Worm (Caenorhabditis elegans) whole organism, L4 larva: ENCODE measurements around the gene K08H2.7.

Experiments
- F44E2.7 ChIP-seq: fragments of 200-800 bp; sonication (Bioruptor generic); IDR thresholded peaks from 2 replicates; pipeline ENCODE4 v2.1.2; 2022; ENCODE audit warnings: missing genetic modification characterization, missing compliant biosample characterization
- T26A8.4 ChIP-seq: fragments of 200-800 bp; sonication (Bioruptor generic); IDR thresholded peaks from 2 replicates; pipeline ENCODE4 v1.3.6; 2022; ENCODE audit warnings: missing genetic modification characterization, missing compliant biosample characterization
- Y105C5A.15 ChIP-seq: fragments of 200-800 bp; sonication (Bioruptor generic); IDR thresholded peaks from 2 replicates; pipeline ENCODE4 v1.3.6; 2022; ENCODE audit warnings: missing genetic modification characterization, missing compliant biosample characterization
- Y48G9A.11 ChIP-seq: fragments of 200-800 bp; sonication (Bioruptor generic); IDR thresholded peaks from 2 replicates; pipeline ENCODE4 v1.3.6; 2022; ENCODE audit warnings: missing genetic modification reagents, missing genetic modification characterization, missing compliant biosample characterization
- ZK337.2 ChIP-seq: fragments of 200-800 bp; sonication (Bioruptor generic); IDR thresholded peaks from 2 replicates; pipeline ENCODE4 v1.3.6; 2022; ENCODE audit warnings: missing genetic modification reagents, missing genetic modification characterization, missing compliant biosample characterization
- arid-1 ChIP-seq: fragments of 200-800 bp; sonication (Bioruptor generic); conservative IDR thresholded peaks from 2 replicates; pipeline ENCODE4 v1.3.6; 2022; ENCODE audit warnings: missing genetic modification reagents, missing genetic modification characterization, missing compliant biosample characterization
- ceh-32 ChIP-seq: sonication (generic microtip); optimal IDR thresholded peaks from 2 replicates; lab custom pipeline; 2016; ENCODE audit warnings: mild to moderate bottlenecking, missing genetic modification characterization, missing compliant biosample characterization; ENCODE audit not compliant: poor library complexity
- ceh-62 ChIP-seq: sonication (generic microtip); optimal IDR thresholded peaks from 2 replicates; lab custom pipeline; 2017; ENCODE audit warnings: missing biosample characterization, missing genetic modification characterization
- daf-16 ChIP-seq, 3 experiments: sonication (generic microtip); optimal IDR thresholded peaks; 2 replicates each; lab custom pipeline; 2016 to 2017; ENCODE audit warnings: missing genetic modification characterization in 3 of 3, missing genetic modification reagents in 3 of 3, mild to moderate bottlenecking in 2 of 3, missing compliant biosample characterization in 2 of 3, missing biosample characterization in 1 of 3, moderate library complexity in 1 of 3
- daf-8 ChIP-seq: fragments of 200-800 bp; sonication (Bioruptor generic); IDR thresholded peaks from 2 replicates; pipeline ENCODE4 v1.3.6; 2022; ENCODE audit warnings: missing genetic modification characterization, missing compliant biosample characterization
- dmd-6 ChIP-seq: fragments of 200-800 bp; sonication (Bioruptor generic); IDR thresholded peaks from 2 replicates; pipeline ENCODE4 v1.3.6; 2022; ENCODE audit warnings: missing genetic modification reagents, missing genetic modification characterization, missing compliant biosample characterization
- dmd-8 ChIP-seq: fragments of 200-800 bp; sonication (Bioruptor generic); IDR thresholded peaks from 2 replicates; pipeline ENCODE4 v1.3.6; 2022; ENCODE audit warnings: missing genetic modification characterization, missing compliant biosample characterization
- duxl-1 ChIP-seq: sonication (generic microtip); optimal IDR thresholded peaks from 2 replicates; lab custom pipeline; 2016; ENCODE audit warnings: mild to moderate bottlenecking, missing genetic modification characterization, moderate library complexity, missing compliant biosample characterization; ENCODE audit not compliant: poor library complexity
- dve-1 ChIP-seq: sonication (generic microtip); optimal IDR thresholded peaks from 2 replicates; lab custom pipeline; 2017; ENCODE audit warnings: antibody characterized with exemption, mild to moderate bottlenecking, missing genetic modification characterization, missing compliant biosample characterization; ENCODE audit not compliant: insufficient read depth
- fkh-10 ChIP-seq: fragments of 150-350 bp; optimal IDR thresholded peaks from 2 replicates; lab custom pipeline; 2014; ENCODE audit warnings: missing biosample characterization, missing genetic modification reagents, missing genetic modification characterization
- fos-1 ChIP-seq: fragments of 150-350 bp; optimal IDR thresholded peaks from 2 replicates; lab custom pipeline; 2014; ENCODE audit warnings: missing biosample characterization, missing genetic modification characterization
- hlh-11 ChIP-seq: fragments of 200-800 bp; sonication (Bioruptor generic); optimal IDR thresholded peaks from 2 replicates; lab custom pipeline; 2018; ENCODE audit warnings: mild to moderate bottlenecking, missing genetic modification characterization, missing compliant biosample characterization
- lim-7 ChIP-seq: fragments of 200-800 bp; sonication (Bioruptor generic); IDR thresholded peaks from 2 replicates; pipeline ENCODE4 v1.3.6; 2022; ENCODE audit warnings: missing genetic modification characterization, missing compliant biosample characterization
- lin-13 ChIP-seq: fragments of 150-350 bp; optimal IDR thresholded peaks from 2 replicates; lab custom pipeline; 2014; ENCODE audit warnings: missing biosample characterization, missing genetic modification reagents, missing genetic modification characterization
- lin-38 ChIP-seq: fragments of 200-800 bp; sonication (Bioruptor generic); IDR thresholded peaks from 2 replicates; pipeline ENCODE4 v1.3.6; 2022; ENCODE audit warnings: missing genetic modification reagents, missing genetic modification characterization, missing compliant biosample characterization
- madf-5 ChIP-seq, 2 experiments: fragments of 200-800 bp; sonication (Bioruptor generic); IDR thresholded peaks; 2 replicates each; pipeline ENCODE4 v1.3.6; 2022; ENCODE audit warnings: missing compliant biosample characterization in 2 of 2, missing genetic modification characterization in 2 of 2
- madf-9 ChIP-seq: fragments of 200-800 bp; sonication (Bioruptor generic); conservative IDR thresholded peaks from 2 replicates; pipeline ENCODE4 v1.3.6; 2022; ENCODE audit warnings: missing genetic modification reagents, missing genetic modification characterization, missing compliant biosample characterization
- mdt-29 ChIP-seq: fragments of 200-800 bp; sonication (Bioruptor generic); IDR thresholded peaks from 2 replicates; pipeline ENCODE4 v1.3.6; 2022; ENCODE audit warnings: missing genetic modification reagents, missing genetic modification characterization, missing compliant biosample characterization
- mes-2 ChIP-seq: sonication (generic microtip); optimal IDR thresholded peaks from 2 replicates; lab custom pipeline; 2016; ENCODE audit warnings: missing genotype, mild to moderate bottlenecking, missing genetic modification characterization, missing compliant biosample characterization; ENCODE audit not compliant: poor library complexity, severe bottlenecking
- mxl-3 ChIP-seq: fragments of 200-800 bp; sonication (Bioruptor generic); optimal IDR thresholded peaks from 2 replicates; lab custom pipeline; 2018; ENCODE audit warnings: mild to moderate bottlenecking, missing genetic modification characterization, missing compliant biosample characterization
- nhr-102 ChIP-seq: sonication (generic microtip); optimal IDR thresholded peaks from 2 replicates; lab custom pipeline; 2016; ENCODE audit warnings: mild to moderate bottlenecking, missing genetic modification characterization, moderate library complexity, missing compliant biosample characterization
- nhr-111 ChIP-seq: fragments of 200-800 bp; sonication (Bioruptor generic); optimal IDR thresholded peaks from 2 replicates; lab custom pipeline; 2018; ENCODE audit warnings: mild to moderate bottlenecking, missing genetic modification characterization, missing compliant biosample characterization
- nhr-28 ChIP-seq: fragments of 150-350 bp; optimal IDR thresholded peaks from 2 replicates; lab custom pipeline; 2014; ENCODE audit warnings: missing biosample characterization, missing genetic modification characterization
- nhr-48 ChIP-seq: sonication (generic microtip); optimal IDR thresholded peaks from 2 replicates; lab custom pipeline; 2016; ENCODE audit warnings: mild to moderate bottlenecking, missing genetic modification characterization, missing compliant biosample characterization
- nhr-6 ChIP-seq: fragments of 150-350 bp; optimal IDR thresholded peaks from 2 replicates; lab custom pipeline; 2014; ENCODE audit warnings: missing biosample characterization, missing genetic modification characterization
- nhr-76 ChIP-seq: fragments of 150-350 bp; optimal IDR thresholded peaks from 2 replicates; lab custom pipeline; 2014; ENCODE audit warnings: missing biosample characterization, missing genetic modification characterization
- php-3 ChIP-seq: fragments of 200-800 bp; sonication (Bioruptor generic); IDR thresholded peaks from 2 replicates; pipeline ENCODE4 v1.3.6; 2022; ENCODE audit warnings: missing genetic modification reagents, missing genetic modification characterization, missing compliant biosample characterization
- pqm-1 ChIP-seq: sonication (generic microtip); optimal IDR thresholded peaks from 2 replicates; lab custom pipeline; 2017; ENCODE audit warnings: missing biosample characterization, missing genetic modification characterization
- saeg-2 ChIP-seq: fragments of 200-800 bp; sonication (Bioruptor generic); IDR thresholded peaks from 2 replicates; pipeline ENCODE4 v1.3.6; 2022; ENCODE audit warnings: missing genetic modification reagents, missing genetic modification characterization, missing compliant biosample characterization
- set-16 ChIP-seq: fragments of 200-800 bp; sonication (Bioruptor generic); IDR thresholded peaks from 2 replicates; pipeline ENCODE4 v1.3.6; 2022; ENCODE audit warnings: missing genetic modification reagents, missing genetic modification characterization, missing compliant biosample characterization
- skn-1 ChIP-seq: fragments of 150-350 bp; optimal IDR thresholded peaks from 2 replicates; lab custom pipeline; 2014; ENCODE audit warnings: missing biosample characterization, missing genetic modification characterization
- snpc-4 ChIP-seq: fragments of 150-350 bp; optimal IDR thresholded peaks from 2 replicates; lab custom pipeline; 2014; ENCODE audit warnings: missing biosample characterization, missing genetic modification characterization
- spr-1 ChIP-seq: sonication (generic microtip); optimal IDR thresholded peaks from 2 replicates; lab custom pipeline; 2016; ENCODE audit warnings: mild to moderate bottlenecking, missing genetic modification characterization, missing compliant biosample characterization
- unc-130 ChIP-seq: sonication (generic microtip); optimal IDR thresholded peaks from 2 replicates; lab custom pipeline; 2016; ENCODE audit warnings: missing genetic modification reagents, missing genetic modification characterization, missing compliant biosample characterization
- zfp-3 ChIP-seq: fragments of 200-800 bp; sonication (Bioruptor generic); conservative IDR thresholded peaks from 2 replicates; pipeline ENCODE4 v1.3.6; 2022; ENCODE audit warnings: missing genetic modification reagents, missing genetic modification characterization, missing compliant biosample characterization
- zip-2 ChIP-seq: fragments of 150-350 bp; optimal IDR thresholded peaks from 2 replicates; lab custom pipeline; 2014; ENCODE audit warnings: missing biosample characterization, missing genetic modification characterization
- ztf-11 ChIP-seq: fragments of 150-350 bp; optimal IDR thresholded peaks from 2 replicates; lab custom pipeline; 2014; ENCODE audit warnings: missing biosample characterization, missing genetic modification characterization

K08H2.7 gene

ce11 chrX:13278876-13279275 is 30.6 kb upstream of the K08H2.7 start, which contains the start of gene phf-33:
Gene phf-33 (minus strand): TSS chrX:13278976.
- TF ChIP-seq fos-1 (tag; lab: Kevin White, UChicago) (no peak), Y48G9A.11 (no peak)

DNA sequence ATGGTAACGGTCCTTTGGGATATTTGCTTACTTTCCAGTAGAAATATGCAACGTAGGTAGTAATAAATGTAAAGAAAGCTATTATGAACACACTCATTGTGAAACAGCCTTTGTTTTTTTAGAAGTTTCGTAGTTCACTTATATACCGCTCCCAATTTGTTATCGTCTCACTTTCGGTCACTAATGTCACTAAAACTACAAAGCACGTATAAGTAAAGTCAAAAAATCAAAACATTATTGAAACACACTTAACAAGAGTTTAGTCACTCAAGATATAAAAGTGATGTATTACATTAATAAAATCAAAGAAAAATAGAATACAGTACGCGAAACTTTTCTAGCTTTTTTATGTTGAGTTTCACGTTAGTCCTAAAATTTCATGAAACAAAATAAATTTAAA is 25.9 kb upstream of the K08H2.7 start, which contains the start of gene cyp-14A3:
Gene cyp-14A3, minus strand, starts transcription at position 101 of the 400 bp plus-strand sequence.
- TF ChIP-seq ztf-11 (tag; lab: Kevin White, UChicago) (no peak), nhr-48 (tag; lab: Kevin White, UChicago) (no peak), nhr-76 (no peak), zip-2 (tag; lab: Kevin White, UChicago) (no peak), dve-1 (tag; lab: Kevin White, UChicago) (no peak), mxl-3 (GFP tag; lab: Kevin White, UChicago) (no peak), php-3 (GFP tag; lab: Robert Waterston, UW) (no peak), lin-13 (GFP tag; lab: Kevin White, UChicago) (no peak), T26A8.4 (GFP tag; lab: Robert Waterston, UW) (no peak), nhr-111 (GFP tag; lab: Kevin White, UChicago) (no peak), lim-7 (GFP tag; lab: Robert Waterston, UW) (no peak), dmd-8 (GFP tag; lab: Robert Waterston, UW) (no peak), skn-1 (tag; lab: Kevin White, UChicago) (no peak), unc-130 (GFP tag; lab: Kevin White, UChicago) (no peak), madf-9 (GFP tag; lab: Robert Waterston, UW) (no peak), spr-1 (tag; lab: Kevin White, UChicago) (no peak)

- TF ChIP-seq dmd-6 (peak; percentile 42), fkh-10 (GFP tag; lab: Kevin White, UChicago) (no peak)
- TF ChIP-seq, all 104 proteins: peak for 1
Observed at ce11 chrX:13269586-13269985, 21.3 kb upstream of the K08H2.7 start, which contains the start of gene cyp-14A2. Gene cyp-14A2 (minus strand): TSS chrX:13269686.

DNA sequence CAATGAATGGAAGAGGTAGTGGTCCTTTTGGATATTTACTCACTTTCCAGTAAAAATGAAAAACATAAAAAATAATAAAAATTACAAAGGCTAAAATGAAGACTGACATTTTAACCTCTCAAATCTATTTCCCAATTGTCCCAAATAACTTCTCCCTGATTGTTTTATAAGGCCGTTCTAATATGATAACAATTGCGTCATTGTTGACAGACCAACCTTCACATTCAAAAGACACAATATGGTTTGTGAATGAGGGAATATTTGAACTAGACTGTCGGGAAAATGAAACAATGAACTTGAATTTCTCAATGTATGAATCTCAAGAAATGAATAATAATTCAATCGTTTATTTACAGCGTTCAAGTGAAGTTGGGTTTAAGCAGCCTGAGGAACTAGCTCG is 19.0 kb upstream of the K08H2.7 start, which contains the start of gene cyp-14A1:
Gene cyp-14A1, minus strand, starts transcription at position 126 of the 400 bp plus-strand sequence.
- TF ChIP-seq ceh-62 (tag; lab: Kevin White, UChicago) (no peak), dve-1 (tag; lab: Kevin White, UChicago) (peak; percentile 19), daf-16 (GFP tag; optimal IDR thresholded peaks at IDR 0.05; lab: Kevin White, UChicago) (no peak), daf-16 (tag; optimal IDR thresholded peaks at IDR 0.05; lab: Kevin White, UChicago) (peak; percentile 39)

DNA sequence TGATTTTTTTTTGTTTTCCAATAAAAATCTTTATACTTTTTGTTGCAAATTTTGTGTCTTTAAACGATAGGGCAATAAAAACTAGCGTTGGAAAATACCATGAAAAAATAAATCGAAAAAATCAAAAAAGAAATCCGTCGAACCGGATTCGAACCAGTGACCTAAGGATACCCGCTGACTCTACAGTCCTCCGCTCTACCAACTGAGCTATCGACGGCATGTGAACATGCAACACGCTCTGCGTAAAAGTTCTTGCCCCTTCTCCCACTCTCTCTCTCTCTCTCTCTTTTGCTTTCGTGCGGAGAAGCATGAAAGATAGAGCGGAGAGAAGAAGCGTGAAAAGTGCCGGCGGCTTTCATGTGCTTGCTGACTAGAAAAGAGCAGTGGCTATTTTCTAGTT is 16.3 kb upstream of the K08H2.7 start:
- TF ChIP-seq set-16 (GFP tag; lab: Robert Waterston, UW) (no peak), saeg-2 (peak; percentile 77), skn-1 (tag; lab: Kevin White, UChicago) (no peak), ceh-32 (peak; percentile 45), pqm-1 (no peak), nhr-102 (tag; lab: Kevin White, UChicago) (peak; percentile 70), arid-1 (GFP tag; lab: Robert Waterston, UW) (peak; percentile 93), snpc-4 (tag; lab: Kevin White, UChicago) (no peak), hlh-11 (tag; lab: Kevin White, UChicago) (peak; percentile 41), F44E2.7 (GFP tag; lab: Robert Waterston, UW) (peak; percentile 91), zfp-3 (GFP tag; lab: Robert Waterston, UW) (peak; percentile 65; the same call in 1 of the 2 replicates), mes-2 (no peak), fos-1 (tag; lab: Kevin White, UChicago) (no peak), Y105C5A.15 (GFP tag; lab: Robert Waterston, UW) (peak; percentile 62; the same call in 1 of the 2 replicates), lin-38 (no peak), ZK337.2 (GFP tag; lab: Robert Waterston, UW) (peak; percentile 82), madf-5 (GFP tag; IDR thresholded peaks at IDR 0.05; lab: Robert Waterston, UW) (peak; percentile 54 to 81; a peak in 2 of 4 replicates), nhr-6 (tag; lab: Kevin White, UChicago) (no peak), daf-8 (GFP tag; lab: Robert Waterston, UW) (0 out of 2 replicates have a peak, but pooled peaks have one; percentile 58), mdt-29 (peak; percentile 83), duxl-1 (peak; percentile 61), nhr-28 (tag; lab: Kevin White, UChicago) (peak; percentile 46), fkh-10 (GFP tag; lab: Kevin White, UChicago) (peak; percentile 63), dmd-8 (GFP tag; lab: Robert Waterston, UW) (peak; percentile 87)
